Worm (Caenorhabditis elegans) whole organism, mixed stage, embryonic: ENCODE results near the gene abch-1.

Source experiments
- M03D4.4 ChIP-seq: sonication (generic microtip); optimal IDR thresholded peaks from 2 replicates; lab custom pipeline; 2017; ENCODE audit warnings: mild to moderate bottlenecking, missing genetic modification characterization, missing compliant biosample characterization
- blmp-1 ChIP-seq: fragments of 150-350 bp; optimal IDR thresholded peaks from 2 replicates; lab custom pipeline; 2014; ENCODE audit warnings: missing biosample characterization, missing genetic modification characterization
- ceh-39 ChIP-seq: fragments of 150-350 bp; optimal IDR thresholded peaks from 2 replicates; lab custom pipeline; 2014; ENCODE audit warnings: missing biosample characterization, missing genetic modification characterization
- ceh-43 ChIP-seq: fragments of 200-800 bp; sonication (Bioruptor generic); optimal IDR thresholded peaks from 2 replicates; lab custom pipeline; 2018; ENCODE audit warnings: mild to moderate bottlenecking, missing genetic modification characterization, moderate library complexity, missing compliant biosample characterization
- ces-1 ChIP-seq: fragments of 150-350 bp; optimal IDR thresholded peaks from 2 replicates; lab custom pipeline; 2014; ENCODE audit warnings: missing biosample characterization, missing genetic modification reagents, missing genetic modification characterization
- cnd-1 ChIP-seq: fragments of 200-800 bp; sonication (Bioruptor generic); optimal IDR thresholded peaks from 2 replicates; lab custom pipeline; 2018; ENCODE audit warnings: mild to moderate bottlenecking, missing genetic modification characterization, missing compliant biosample characterization
- drap-1 ChIP-seq: fragments of 200-800 bp; sonication (Bioruptor generic); optimal IDR thresholded peaks from 3 replicates; lab custom pipeline; 2018; ENCODE audit warnings: mild to moderate bottlenecking, missing genetic modification characterization, missing compliant biosample characterization
- elt-1 ChIP-seq: sonication (generic microtip); optimal IDR thresholded peaks from 2 replicates; lab custom pipeline; 2017; ENCODE audit warnings: missing genetic modification characterization, mild to moderate bottlenecking, missing compliant biosample characterization, antibody characterized with exemption, moderate library complexity, borderline replicate concordance; ENCODE audit not compliant: insufficient read depth
- flh-1 ChIP-seq: fragments of 200-800 bp; sonication (Bioruptor generic); optimal IDR thresholded peaks from 2 replicates; lab custom pipeline; 2018; ENCODE audit warnings: mild to moderate bottlenecking, missing genetic modification characterization, moderate library complexity, missing compliant biosample characterization
- ham-2 ChIP-seq: fragments of 200-800 bp; sonication (Bioruptor generic); optimal IDR thresholded peaks from 2 replicates; lab custom pipeline; 2018; ENCODE audit warnings: mild to moderate bottlenecking, missing genetic modification characterization, missing compliant biosample characterization
- hlh-1 ChIP-seq: fragments of 150-350 bp; optimal IDR thresholded peaks from 2 replicates; lab custom pipeline; 2014; ENCODE audit warnings: missing biosample characterization, missing genetic modification reagents, missing genetic modification characterization
- lin-13 ChIP-seq: fragments of 150-350 bp; optimal IDR thresholded peaks from 2 replicates; lab custom pipeline; 2014; ENCODE audit warnings: missing biosample characterization, missing genetic modification characterization
- lin-32 ChIP-seq: fragments of 200-800 bp; sonication (Bioruptor generic); optimal IDR thresholded peaks from 2 replicates; lab custom pipeline; 2018; ENCODE audit warnings: mild to moderate bottlenecking, missing genetic modification characterization, missing compliant biosample characterization
- lsy-2 ChIP-seq: fragments of 150-350 bp; optimal IDR thresholded peaks from 2 replicates; lab custom pipeline; 2014; ENCODE audit warnings: missing biosample characterization, missing genetic modification characterization
- mep-1 ChIP-seq: fragments of 150-350 bp; optimal IDR thresholded peaks from 2 replicates; lab custom pipeline; 2017; ENCODE audit warnings: missing biosample characterization, missing genetic modification reagents, missing genetic modification characterization, inconsistent platforms
- mls-2 ChIP-seq: sonication (generic microtip); optimal IDR thresholded peaks from 2 replicates; lab custom pipeline; 2016; ENCODE audit warnings: mild to moderate bottlenecking, missing genetic modification characterization, moderate library complexity, missing compliant biosample characterization
- nhr-12 ChIP-seq: fragments of 150-350 bp; optimal IDR thresholded peaks from 2 replicates; lab custom pipeline; 2014; ENCODE audit warnings: missing biosample characterization, missing genetic modification characterization
- nhr-2 ChIP-seq: fragments of 150-350 bp; optimal IDR thresholded peaks from 2 replicates; lab custom pipeline; 2014; ENCODE audit warnings: missing biosample characterization, missing genetic modification characterization
- nhr-237 ChIP-seq: fragments of 150-350 bp; optimal IDR thresholded peaks from 2 replicates; lab custom pipeline; 2014; ENCODE audit warnings: missing biosample characterization, missing genetic modification characterization
- nhr-28 ChIP-seq: fragments of 150-350 bp; optimal IDR thresholded peaks from 2 replicates; lab custom pipeline; 2014; ENCODE audit warnings: missing biosample characterization, missing genetic modification characterization
- pha-4 ChIP-seq: fragments of 150-350 bp; optimal IDR thresholded peaks from 2 replicates; lab custom pipeline; 2018; ENCODE audit warnings: missing biosample characterization, missing genetic modification reagents, missing genetic modification characterization
- sem-2 ChIP-seq: fragments of 200-800 bp; sonication (Bioruptor generic); optimal IDR thresholded peaks from 2 replicates; lab custom pipeline; 2018; ENCODE audit warnings: mild to moderate bottlenecking, missing genetic modification characterization, missing compliant biosample characterization
- snpc-4 ChIP-seq: fragments of 150-350 bp; optimal IDR thresholded peaks from 2 replicates; lab custom pipeline; 2014; ENCODE audit warnings: missing biosample characterization, missing genetic modification characterization
- unc-120 ChIP-seq: sonication (generic microtip); optimal IDR thresholded peaks from 2 replicates; lab custom pipeline; 2017; ENCODE audit warnings: missing genetic modification characterization, missing compliant biosample characterization; ENCODE audit not compliant: poor library complexity, severe bottlenecking
- unc-39 ChIP-seq: fragments of 150-350 bp; optimal IDR thresholded peaks from 2 replicates; lab custom pipeline; 2014; ENCODE audit warnings: missing biosample characterization, missing genetic modification characterization
- unc-62 ChIP-seq: fragments of 150-350 bp; optimal IDR thresholded peaks from 2 replicates; lab custom pipeline; 2014; ENCODE audit warnings: missing biosample characterization, missing genetic modification reagents, missing genetic modification characterization

The abch-1 gene

DNA sequence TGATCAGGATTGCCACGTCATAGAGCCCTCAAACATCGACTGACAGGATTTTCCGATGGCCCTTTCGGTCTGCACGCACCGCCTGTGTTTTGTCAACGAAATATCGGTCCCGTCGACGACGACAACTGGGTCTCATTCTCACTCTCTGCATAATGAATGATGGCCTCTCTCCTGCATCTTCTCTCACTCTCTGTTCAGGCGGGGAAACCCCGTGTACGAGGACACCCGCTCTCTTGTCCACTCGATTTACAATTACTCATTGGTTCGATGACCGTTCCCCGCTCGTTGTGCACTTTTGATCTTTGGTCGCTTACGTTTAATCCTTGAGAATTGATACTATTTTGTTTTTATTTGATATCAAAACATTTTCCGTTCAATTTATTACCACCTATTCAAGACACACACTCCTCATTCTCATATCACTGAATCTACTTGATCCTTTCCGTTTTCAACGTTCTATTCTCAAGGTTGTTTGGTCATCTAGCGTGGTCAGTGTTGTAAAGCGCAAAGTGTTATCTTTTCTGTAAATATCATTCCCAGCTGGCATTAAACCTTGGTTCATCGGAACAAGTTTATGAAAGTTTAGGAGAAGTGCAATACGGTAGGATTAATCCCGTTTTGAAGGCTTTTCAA, 8.7 kb downstream of the abch-1 start:
- peak; percentile 41 for TF ChIP-seq hlh-1
- TF ChIP-seq nhr-12 = no peak
- peak; percentile 96 for TF ChIP-seq nhr-2 (tag; lab: Kevin White, UChicago)
- TF ChIP-seq sem-2 (GFP tag; lab: Kevin White, UChicago) = no peak
- TF ChIP-seq unc-62 (GFP tag; lab: Kevin White, UChicago) = peak; percentile 58
- peak; percentile 50 for TF ChIP-seq mep-1
- TF ChIP-seq cnd-1 (tag; lab: Kevin White, UChicago) = peak; percentile 25
- TF ChIP-seq elt-1 (tag; lab: Kevin White, UChicago) = no peak
- TF ChIP-seq ham-2 (GFP tag; lab: Kevin White, UChicago) = peak; percentile 40
- TF ChIP-seq unc-120 (tag; lab: Kevin White, UChicago) = peak; percentile 44
- no peak for TF ChIP-seq flh-1 (GFP tag; lab: Kevin White, UChicago)
- peak; percentile 31 for TF ChIP-seq M03D4.4 (tag; lab: Kevin White, UChicago)
- TF ChIP-seq ceh-43 (GFP tag; lab: Kevin White, UChicago) = no peak
- TF ChIP-seq mls-2 (tag; lab: Kevin White, UChicago) = peak; percentile 73

DNA sequence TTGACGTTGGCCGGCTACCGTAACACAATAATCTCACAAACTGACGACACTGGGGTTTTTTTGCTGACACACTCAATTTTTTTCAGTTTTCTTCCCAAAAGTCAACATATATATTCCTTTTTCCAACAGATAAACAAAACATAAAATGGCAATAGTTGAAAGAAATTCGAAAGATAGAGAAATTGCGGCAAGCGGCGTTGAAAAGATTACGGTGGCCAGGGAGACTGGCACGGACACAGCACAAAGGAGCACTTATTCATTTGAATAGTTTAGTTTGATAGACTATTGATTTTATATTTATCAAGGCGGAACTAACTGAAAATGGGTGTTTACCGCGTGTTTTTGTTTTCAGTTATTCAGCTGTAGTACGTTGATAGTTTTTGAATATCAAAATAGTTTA, 10.1 kb downstream of the abch-1 start, which contains the start of gene toe-2:
TSS of gene toe-2 (minus strand) at position 70 of the 400 bp plus-strand sequence.
- no peak for TF ChIP-seq unc-39 (tag; lab: Kevin White, UChicago)
- no peak for TF ChIP-seq snpc-4 (tag; lab: Kevin White, UChicago)
- no peak for TF ChIP-seq ces-1 (GFP tag; lab: Kevin White, UChicago)
- no peak for TF ChIP-seq nhr-12
- TF ChIP-seq nhr-28 = no peak
- no peak for TF ChIP-seq nhr-2 (tag; lab: Kevin White, UChicago)
- TF ChIP-seq lin-13 (tag; lab: Kevin White, UChicago) = no peak
- no peak for TF ChIP-seq pha-4 (tag; lab: Kevin White, UChicago)
- no peak for TF ChIP-seq blmp-1 (tag; lab: Kevin White, UChicago)
- TF ChIP-seq flh-1 (GFP tag; lab: Kevin White, UChicago) = no peak

DNA sequence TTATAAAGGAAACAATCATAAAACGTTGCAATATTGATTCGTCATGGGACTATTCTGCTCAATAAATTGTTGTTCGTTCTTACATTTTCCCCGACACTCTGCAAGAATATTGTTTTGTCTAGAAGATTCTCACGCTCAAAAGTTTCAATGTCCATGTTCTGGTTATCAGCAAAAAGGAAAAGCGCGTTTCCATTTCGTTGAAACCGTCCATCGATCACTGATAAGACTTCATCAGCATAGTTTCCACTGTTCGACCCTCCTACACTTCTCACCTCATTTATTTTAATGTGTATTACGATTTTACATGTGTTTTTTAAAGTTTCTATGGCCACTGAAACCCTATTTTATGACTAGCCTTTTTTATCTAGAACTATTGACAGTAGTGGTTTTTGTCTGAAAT, 11.3 kb downstream of the abch-1 start:
- TF ChIP-seq ceh-43 (GFP tag; lab: Kevin White, UChicago) (no peak), elt-1 (tag; lab: Kevin White, UChicago) (no peak)

DNA sequence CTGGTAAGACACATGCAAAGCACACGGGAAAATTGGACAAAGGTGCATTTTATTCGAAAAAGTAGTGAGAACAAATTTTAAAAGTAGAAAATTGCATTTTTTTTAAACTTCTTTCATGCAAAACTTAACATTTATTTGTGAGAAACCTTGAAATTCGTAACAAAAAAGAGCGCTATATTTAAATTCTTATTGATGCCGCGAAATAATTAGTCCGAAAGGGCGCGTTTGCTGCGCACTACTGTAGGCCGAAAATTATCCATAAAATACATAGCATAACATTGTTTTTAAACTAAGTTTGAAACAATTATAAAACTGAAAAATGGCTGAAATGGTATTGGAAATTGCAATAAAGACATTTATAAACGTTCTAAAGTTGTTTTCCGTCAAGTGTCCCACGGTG, 11.7 kb downstream of the abch-1 start:
- TF ChIP-seq sem-2 (GFP tag; lab: Kevin White, UChicago) (no peak), nhr-12 (no peak), lsy-2 (tag; lab: Kevin White, UChicago) (peak; percentile 72), nhr-28 (no peak)

- TF ChIP-seq pha-4 (tag; lab: Kevin White, UChicago) (no peak), lin-32 (no peak), sem-2 (GFP tag; lab: Kevin White, UChicago) (no peak), M03D4.4 (tag; lab: Kevin White, UChicago) (no peak), ceh-39 (tag; lab: Kevin White, UChicago) (no peak), hlh-1 (no peak), blmp-1 (tag; lab: Kevin White, UChicago) (no peak), ces-1 (GFP tag; lab: Kevin White, UChicago) (no peak), nhr-2 (tag; lab: Kevin White, UChicago) (no peak), drap-1 (GFP tag; lab: Kevin White, UChicago) (no peak), ceh-43 (GFP tag; lab: Kevin White, UChicago) (no peak), unc-62 (GFP tag; lab: Kevin White, UChicago) (no peak), cnd-1 (tag; lab: Kevin White, UChicago) (no peak), nhr-237 (tag; lab: Kevin White, UChicago) (no peak)
Measured at ce11 chrII:6516276-6516675, 15.2 kb downstream of the abch-1 start, which contains the start of gene C56E6.7. Gene C56E6.7 (plus strand): TSS chrII:6516576.

ce11 chrII:6513911-6514310, 17.5 kb downstream of the abch-1 start, which contains the start of gene R05G9R.1:
Gene R05G9R.1 (minus strand): TSS chrII:6514011.
- no peak for TF ChIP-seq elt-1 (tag; lab: Kevin White, UChicago)
